Fruit fly (Drosophila melanogaster): ENCODE results near the gene CG12093.

- TF ChIP-seq OdsH (GFP tag; optimal IDR thresholded peaks at IDR 0.05), result no peak
- no peak for TF ChIP-seq Hr39 (GFP tag; optimal IDR thresholded peaks at IDR 0.05)
Observed at dm6 chr3L:2823520-2823970, 49.7 kb upstream of the CG12093 start.
